Fruit fly (Drosophila melanogaster) whole organism, embryonic: ENCODE data around the gene CG7766.

ENCODE experiments used
- ATbp ChIP-seq: fragments of 200-800 bp; sonication (Bioruptor generic); optimal IDR thresholded peaks from 2 replicates; lab custom pipeline; 2017; ENCODE audit warnings: missing biosample characterization, mild to moderate bottlenecking, missing genetic modification characterization, missing genetic modification reagents
- CG10321 ChIP-seq: fragments of 200-800 bp; sonication (Bioruptor generic); IDR thresholded peaks from 2 replicates; pipeline ENCODE4 v1.3.6; 2022; ENCODE audit warnings: missing biosample characterization, missing genetic modification characterization
- CG10366 ChIP-seq: fragments of 200-800 bp; sonication (Bioruptor generic); IDR thresholded peaks from 2 replicates; pipeline ENCODE4 v1.3.6; 2022; ENCODE audit warnings: missing biosample characterization, missing genetic modification characterization
- CG10654 ChIP-seq: fragments of 200-800 bp; sonication (Bioruptor generic); optimal IDR thresholded peaks from 2 replicates; lab custom pipeline; 2016; ENCODE audit warnings: missing biosample characterization, missing genetic modification characterization
- CG11696 ChIP-seq: fragments of 200-800 bp; sonication (Bioruptor generic); IDR thresholded peaks from 2 replicates; pipeline ENCODE4 v1.3.6; 2022; ENCODE audit warnings: missing biosample characterization, missing genetic modification characterization
- CG12104 ChIP-seq: fragments of 200-800 bp; sonication (Bioruptor generic); optimal IDR thresholded peaks from 3 replicates; lab custom pipeline; 2016; ENCODE audit warnings: missing biosample characterization, missing genetic modification characterization
- CG14050 ChIP-seq: fragments of 200-800 bp; sonication (Bioruptor generic); IDR thresholded peaks from 3 replicates; pipeline ENCODE4 v1.3.6; 2022; ENCODE audit warnings: missing biosample characterization, missing genetic modification characterization
- CG15073 ChIP-seq: fragments of 200-800 bp; sonication (Bioruptor generic); optimal IDR thresholded peaks from 2 replicates; lab custom pipeline; 2016; ENCODE audit warnings: missing biosample characterization, missing genetic modification characterization
- CG15479 ChIP-seq: fragments of 200-800 bp; sonication (Bioruptor generic); optimal IDR thresholded peaks from 3 replicates; lab custom pipeline; 2019; ENCODE audit warnings: missing biosample characterization, mild to moderate bottlenecking, missing genetic modification characterization, moderate library complexity
- CG15514 ChIP-seq: fragments of 200-800 bp; sonication (Bioruptor generic); optimal IDR thresholded peaks from 3 replicates; lab custom pipeline; 2017; ENCODE audit warnings: missing biosample characterization, missing genetic modification characterization, mild to moderate bottlenecking, moderate library complexity, missing genetic modification reagents
- CG15696 ChIP-seq: fragments of 200-800 bp; sonication (Bioruptor generic); optimal IDR thresholded peaks from 2 replicates; lab custom pipeline; 2019; ENCODE audit warnings: missing biosample characterization, mild to moderate bottlenecking, missing genetic modification characterization, moderate library complexity
- CG16863 ChIP-seq: fragments of 200-800 bp; sonication (Bioruptor generic); optimal IDR thresholded peaks from 3 replicates; lab custom pipeline; 2016; ENCODE audit warnings: missing biosample characterization, missing genetic modification characterization
- CG17186 ChIP-seq: fragments of 200-800 bp; sonication (Bioruptor generic); optimal IDR thresholded peaks from 3 replicates; lab custom pipeline; 2017; ENCODE audit warnings: missing biosample characterization, missing genetic modification reagents, missing genetic modification characterization
- CG2875 ChIP-seq: fragments of 200-800 bp; sonication (Bioruptor generic); optimal IDR thresholded peaks from 2 replicates; lab custom pipeline; 2017; ENCODE audit warnings: missing biosample characterization, mild to moderate bottlenecking, missing genetic modification characterization, missing genetic modification reagents
- CG32532 ChIP-seq: fragments of 200-800 bp; sonication (Bioruptor generic); IDR thresholded peaks from 2 replicates; pipeline ENCODE4 v1.3.6; 2022; ENCODE audit warnings: missing biosample characterization, missing genetic modification characterization
- CG3847 ChIP-seq: fragments of 200-800 bp; sonication (Bioruptor generic); IDR thresholded peaks from 2 replicates; pipeline ENCODE4 v1.3.6; 2022; ENCODE audit warnings: missing biosample characterization, missing genetic modification characterization
- CG3995 ChIP-seq: fragments of 200-800 bp; sonication (Bioruptor generic); optimal IDR thresholded peaks from 3 replicates; lab custom pipeline; 2016; ENCODE audit warnings: missing biosample characterization, missing genetic modification characterization
- CG6813 ChIP-seq: fragments of 200-800 bp; sonication (Bioruptor generic); optimal IDR thresholded peaks from 2 replicates; lab custom pipeline; 2017; ENCODE audit warnings: missing biosample characterization, missing genetic modification characterization, mild to moderate bottlenecking, moderate library complexity, missing genetic modification reagents
- CG7839 ChIP-seq: fragments of 200-800 bp; sonication (Bioruptor generic); optimal IDR thresholded peaks from 3 replicates; lab custom pipeline; 2018; ENCODE audit warnings: missing biosample characterization, mild to moderate bottlenecking, missing genetic modification characterization, moderate library complexity
- CG7928 ChIP-seq: fragments of 200-800 bp; sonication (Bioruptor generic); optimal IDR thresholded peaks from 2 replicates; lab custom pipeline; 2017; ENCODE audit warnings: missing biosample characterization, mild to moderate bottlenecking, missing genetic modification characterization
- CG7987 ChIP-seq: fragments of 200-800 bp; sonication (Bioruptor generic); optimal IDR thresholded peaks from 2 replicates; lab custom pipeline; 2018; ENCODE audit warnings: missing biosample characterization, mild to moderate bottlenecking, missing genetic modification characterization, moderate library complexity
- CG8290 ChIP-seq, 3 experiments: fragments of 200-800 bp; sonication (Bioruptor generic); optimal IDR thresholded peaks; 2 replicates each; lab custom pipeline; 2016 to 2019; ENCODE audit warnings: missing biosample characterization in 3 of 3, missing genetic modification characterization in 3 of 3, mild to moderate bottlenecking in 2 of 3, moderate library complexity in 1 of 3
- CG8359 ChIP-seq: fragments of 200-800 bp; sonication (Bioruptor generic); optimal IDR thresholded peaks from 2 replicates; lab custom pipeline; 2017; ENCODE audit warnings: missing biosample characterization, mild to moderate bottlenecking, missing genetic modification characterization, borderline replicate concordance
- CG8388 ChIP-seq: fragments of 200-800 bp; sonication (Bioruptor generic); optimal IDR thresholded peaks from 2 replicates; lab custom pipeline; 2019; ENCODE audit warnings: missing biosample characterization, mild to moderate bottlenecking, missing genetic modification characterization, moderate library complexity
- CG8478 ChIP-seq: fragments of >200 bp; optimal IDR thresholded peaks from 2 replicates; lab custom pipeline; 2018
- CG9727 ChIP-seq: fragments of 200-800 bp; sonication (Bioruptor generic); optimal IDR thresholded peaks from 3 replicates; lab custom pipeline; 2017; ENCODE audit warnings: missing biosample characterization, mild to moderate bottlenecking, missing genetic modification characterization
- Dek ChIP-seq: fragments of 200-800 bp; sonication (Bioruptor generic); optimal IDR thresholded peaks from 3 replicates; lab custom pipeline; 2019; ENCODE audit warnings: missing biosample characterization, mild to moderate bottlenecking, missing genetic modification characterization, moderate library complexity
- Dip2 ChIP-seq: fragments of 200-800 bp; sonication (Bioruptor generic); IDR thresholded peaks from 2 replicates; pipeline ENCODE4 v1.3.6; 2022; ENCODE audit warnings: missing biosample characterization, missing genetic modification characterization
- Drgx ChIP-seq: fragments of 200-800 bp; sonication (Bioruptor generic); IDR thresholded peaks from 2 replicates; pipeline ENCODE4 v1.3.6; 2022; ENCODE audit warnings: missing biosample characterization, missing genetic modification characterization
- Eip74EF ChIP-seq, 2 experiments: fragments of 200-800 bp in 1 of 2; fragments of >200 bp in 1 of 2; sonication (Bioruptor generic) in 1 of 2; optimal IDR thresholded peaks; 2 replicates each; lab custom pipeline; 2017 to 2019; ENCODE audit warnings: missing biosample characterization in 2 of 2, missing genetic modification characterization in 2 of 2, mild to moderate bottlenecking in 1 of 2, moderate library complexity in 1 of 2
- Elba2 ChIP-seq: fragments of 200-800 bp; sonication (Bioruptor generic); optimal IDR thresholded peaks from 3 replicates; lab custom pipeline; 2016; ENCODE audit warnings: missing biosample characterization, missing genetic modification characterization
- Hand ChIP-seq: fragments of 200-800 bp; sonication (Bioruptor generic); optimal IDR thresholded peaks from 2 replicates; lab custom pipeline; 2017; ENCODE audit warnings: mild to moderate bottlenecking, missing biosample characterization, missing genetic modification reagents, missing genetic modification characterization
- NFAT ChIP-seq: fragments of 200-800 bp; sonication (Bioruptor generic); IDR thresholded peaks from 2 replicates; pipeline ENCODE4 v1.3.6; 2022; ENCODE audit warnings: missing biosample characterization, missing genetic modification characterization
- Nf-YA ChIP-seq: fragments of 200-800 bp; sonication (Bioruptor generic); IDR thresholded peaks from 2 replicates; pipeline ENCODE4 v1.3.6; 2022; ENCODE audit warnings: missing biosample characterization, missing genetic modification characterization
- Oli ChIP-seq: fragments of 200-800 bp; sonication (Bioruptor generic); optimal IDR thresholded peaks from 2 replicates; lab custom pipeline; 2018; ENCODE audit warnings: missing biosample characterization, mild to moderate bottlenecking, missing genetic modification characterization, moderate library complexity
- Opbp ChIP-seq: fragments of 200-800 bp; sonication (Bioruptor generic); IDR thresholded peaks from 3 replicates; pipeline ENCODE4 v1.3.6; 2022; ENCODE audit warnings: missing biosample characterization, missing genetic modification characterization; ENCODE audit not compliant: partially characterized antibody
- TFAM ChIP-seq: fragments of 200-800 bp; sonication (Bioruptor generic); optimal IDR thresholded peaks from 2 replicates; lab custom pipeline; 2017; ENCODE audit warnings: missing biosample characterization, missing genetic modification characterization, inconsistent platforms
- ab ChIP-seq: fragments of 200-800 bp; sonication (Bioruptor generic); optimal IDR thresholded peaks from 2 replicates; lab custom pipeline; 2016; ENCODE audit warnings: missing biosample characterization, missing genetic modification characterization
- ci ChIP-seq: fragments of 200-800 bp; sonication (Bioruptor generic); IDR thresholded peaks from 3 replicates; pipeline ENCODE4 v1.3.6; 2022; ENCODE audit warnings: missing biosample characterization, missing genetic modification characterization
- crol ChIP-seq: fragments of 200-800 bp; sonication (Bioruptor generic); IDR thresholded peaks from 2 replicates; pipeline ENCODE4 v1.3.6; 2022; ENCODE audit warnings: missing biosample characterization, missing genetic modification characterization
- gsb ChIP-seq: fragments of 200-800 bp; sonication (Bioruptor generic); IDR thresholded peaks from 2 replicates; pipeline ENCODE4 v1.3.6; 2022; ENCODE audit warnings: missing biosample characterization, missing genetic modification characterization
- hkb ChIP-seq, 2 experiments: fragments of 200-800 bp in 1 of 2; fragments of >200 bp in 1 of 2; sonication (Bioruptor generic) in 1 of 2; IDR thresholded peaks in 1 of 2; optimal IDR thresholded peaks in 1 of 2; 2 replicates each; pipeline versions ENCODE4 v1.3.6 to Lab custom; 2017 to 2022; ENCODE audit warnings: missing biosample characterization in 1 of 2, missing genetic modification characterization in 1 of 2
- hth ChIP-seq: fragments of >200 bp; optimal IDR thresholded peaks from 2 replicates; lab custom pipeline; 2017; ENCODE audit warnings: inconsistent platforms
- maf-S ChIP-seq: fragments of 200-800 bp; sonication (Bioruptor generic); optimal IDR thresholded peaks from 2 replicates; lab custom pipeline; 2016; ENCODE audit warnings: missing biosample characterization, missing genetic modification characterization
- phol ChIP-seq: fragments of 200-800 bp; sonication (Bioruptor generic); optimal IDR thresholded peaks from 3 replicates; lab custom pipeline; 2018; ENCODE audit warnings: missing biosample characterization, mild to moderate bottlenecking, missing genetic modification characterization, moderate library complexity
- prd ChIP-seq, 3 experiments: fragments of >200 bp in 2 of 3; fragments of 200-800 bp in 1 of 3; sonication (Bioruptor generic) in 1 of 3; optimal IDR thresholded peaks in 2 of 3; IDR thresholded peaks in 1 of 3; 2 replicates in 2 of 3; 3 replicates in 1 of 3; pipeline versions ENCODE4 v1.3.6 to Lab custom; 2017 to 2022; ENCODE audit warnings: missing biosample characterization in 1 of 3, missing genetic modification characterization in 1 of 3
- slp2 ChIP-seq: fragments of 200-800 bp; sonication (Bioruptor generic); optimal IDR thresholded peaks from 2 replicates; lab custom pipeline; 2016; ENCODE audit warnings: missing biosample characterization, missing genetic modification characterization
- sna ChIP-seq: fragments of 200-800 bp; sonication (Bioruptor generic); IDR thresholded peaks from 2 replicates; pipeline ENCODE4 v1.3.6; 2022; ENCODE audit warnings: missing biosample characterization, missing genetic modification characterization; ENCODE audit not compliant: partially characterized antibody
- sr ChIP-seq: fragments of 200-800 bp; sonication (Bioruptor generic); IDR thresholded peaks from 3 replicates; pipeline ENCODE4 v1.3.6; 2022; ENCODE audit warnings: missing biosample characterization, missing genetic modification characterization
- stc ChIP-seq: fragments of 200-800 bp; sonication (Bioruptor generic); IDR thresholded peaks from 2 replicates; pipeline ENCODE4 v1.3.6; 2022; ENCODE audit warnings: missing biosample characterization, missing genetic modification characterization

CG7766 gene

DNA sequence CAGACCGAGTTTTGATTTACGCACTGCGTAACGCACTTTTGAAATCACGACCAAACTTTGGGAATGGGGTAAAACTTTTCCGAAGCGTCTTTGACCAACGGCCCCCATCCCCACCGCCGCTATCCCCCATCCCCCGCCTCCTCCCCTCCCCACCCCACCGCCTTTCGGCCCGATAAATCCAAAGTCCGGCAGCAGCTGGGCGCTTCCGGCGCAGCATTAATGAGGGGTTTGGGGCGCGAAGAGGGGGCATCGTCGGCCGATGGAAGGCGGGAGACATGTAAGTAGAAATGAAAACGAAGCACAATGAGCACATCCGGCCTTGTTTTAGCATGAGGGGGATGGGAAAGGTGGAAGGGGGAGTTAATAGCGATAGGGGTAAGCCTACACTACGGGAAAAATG is 35.6 kb upstream of the CG7766 start (continued):
- TF ChIP-seq CG8478 (lab: Kevin White, UChicago) (no peak), CG10654 (no peak), CG3995 (no peak), CG3847 (no peak), Opbp (GFP tag; lab: Robert Waterston, UW) (no peak), CG8359 (GFP tag; lab: Kevin White, UChicago) (no peak), CG8290 (GFP tag; optimal IDR thresholded peaks at IDR 0.05; lab: Kevin White, UChicago) (no peak), CG8290 (tag; optimal IDR thresholded peaks at IDR 0.05; lab: Kevin White, UChicago) (peak in 1 of 2 experiments; percentile 57), CG15073 (GFP tag; lab: Kevin White, UChicago) (no peak), Hand (GFP tag; lab: Kevin White, UChicago) (no peak), Oli (tag; lab: Kevin White, UChicago) (no peak), Elba2 (no peak), prd (optimal IDR thresholded peaks at IDR 0.05; lab: Kevin White, UChicago) (no peak), prd (GFP tag; IDR thresholded peaks at IDR 0.05; lab: Robert Waterston, UW) (no peak), hth (no peak), CG16863 (GFP tag; lab: Kevin White, UChicago) (no peak), ATbp (GFP tag; lab: Kevin White, UChicago) (peak; percentile 3), CG8388 (GFP tag; lab: Kevin White, UChicago) (no peak), CG10321 (GFP tag; lab: Robert Waterston, UW) (no peak), sr (GFP tag; lab: Robert Waterston, UW) (no peak), ci (GFP tag; lab: Robert Waterston, UW) (peak; percentile 52; the same call in 1 of the 3 replicates), phol (tag; lab: Kevin White, UChicago) (no peak), NFAT (peak; percentile 23; the same call in 1 of the 2 replicates), CG15514 (GFP tag; lab: Kevin White, UChicago) (peak; percentile 17), CG7928 (no peak), CG6813 (GFP tag; lab: Kevin White, UChicago) (no peak), CG2875 (GFP tag; lab: Kevin White, UChicago) (no peak), CG7987 (GFP tag; lab: Kevin White, UChicago) (no peak), Eip74EF (GFP tag; optimal IDR thresholded peaks at IDR 0.05; lab: Kevin White, UChicago) (peak in 1 of 2 experiments; percentile 60), hkb (optimal IDR thresholded peaks at IDR 0.05; lab: Kevin White, UChicago) (no peak), hkb (GFP tag; IDR thresholded peaks at IDR 0.05; lab: Robert Waterston, UW) (no peak), Dip2 (GFP tag; lab: Robert Waterston, UW) (no peak), Drgx (GFP tag; lab: Robert Waterston, UW) (no peak), CG11696 (GFP tag; lab: Robert Waterston, UW) (no peak), CG15479 (GFP tag; lab: Kevin White, UChicago) (no peak), Dek (tag; lab: Kevin White, UChicago) (no peak), CG14050 (GFP tag; lab: Robert Waterston, UW) (no peak), TFAM (GFP tag; lab: Kevin White, UChicago) (no peak), crol (peak; percentile 96), CG15696 (tag; lab: Kevin White, UChicago) (no peak), CG7839 (tag; lab: Kevin White, UChicago) (no peak), CG17186 (GFP tag; lab: Kevin White, UChicago) (no peak), stc (GFP tag; lab: Robert Waterston, UW) (no peak), sna (GFP tag; lab: Robert Waterston, UW) (no peak), CG32532 (peak; percentile 38), ab (GFP tag; lab: Kevin White, UChicago) (no peak), CG10366 (GFP tag; lab: Robert Waterston, UW) (no peak), Nf-YA (GFP tag; lab: Robert Waterston, UW) (no peak), maf-S (no peak), gsb (GFP tag; lab: Robert Waterston, UW) (no peak), CG12104 (GFP tag; lab: Kevin White, UChicago) (no peak), slp2 (no peak), CG9727 (no peak)
